Worm (Caenorhabditis elegans): Measurements from ENCODE around the gene dnc-4.

dnc-4 gene

ce11 chrIV:8030099-8030498, 10.5 kb upstream of the dnc-4 start:
- TF ChIP-seq lsy-2 (tag; optimal IDR thresholded peaks at IDR 0.05) (no peak), ham-2 (GFP tag; optimal IDR thresholded peaks at IDR 0.05) (no peak), ztf-11 (tag; optimal IDR thresholded peaks at IDR 0.05) (no peak), mep-1 (tag; optimal IDR thresholded peaks at IDR 0.05) (no peak), ces-1 (GFP tag; optimal IDR thresholded peaks at IDR 0.05) (no peak), ceh-83 (GFP tag; optimal IDR thresholded peaks at IDR 0.05) (no peak), ceh-39 (tag; optimal IDR thresholded peaks at IDR 0.05) (no peak), lin-13 (tag; optimal IDR thresholded peaks at IDR 0.05) (no peak)

- TF ChIP-seq nhr-76 (tag; optimal IDR thresholded peaks at IDR 0.05): no peak
- TF ChIP-seq nhr-12 (tag; optimal IDR thresholded peaks at IDR 0.05): no peak
- no peak for TF ChIP-seq flh-1 (GFP tag; optimal IDR thresholded peaks at IDR 0.05)
- TF ChIP-seq ham-2 (GFP tag; optimal IDR thresholded peaks at IDR 0.05): no peak
- no peak for TF ChIP-seq ceh-39 (tag; optimal IDR thresholded peaks at IDR 0.05)
- no peak for TF ChIP-seq elt-1 (tag; optimal IDR thresholded peaks at IDR 0.05; ENCODE audit: borderline replicate concordance, insufficient read depth)
- TF ChIP-seq sem-2 (GFP tag; optimal IDR thresholded peaks at IDR 0.05): no peak
These were observed 9.8 kb upstream of the dnc-4 start, which contains the start of gene nhr-31 for ce11 chrIV:8029413-8029812. TSS of gene nhr-31 (minus strand) at chrIV:8029513.

- TF ChIP-seq lin-13 (tag; optimal IDR thresholded peaks at IDR 0.05) (no peak), elt-1 (tag; optimal IDR thresholded peaks at IDR 0.05; ENCODE audit: borderline replicate concordance, insufficient read depth) (no peak), ham-2 (GFP tag; optimal IDR thresholded peaks at IDR 0.05) (no peak), ceh-43 (GFP tag; optimal IDR thresholded peaks at IDR 0.05) (no peak), nhr-2 (tag; optimal IDR thresholded peaks at IDR 0.05) (no peak), ceh-39 (tag; optimal IDR thresholded peaks at IDR 0.05) (no peak)
These were observed 8.8 kb upstream of the dnc-4 start for ce11 chrIV:8028372-8028771.

- TF ChIP-seq drap-1 (GFP tag; optimal IDR thresholded peaks at IDR 0.05) (no peak), sem-2 (GFP tag; optimal IDR thresholded peaks at IDR 0.05) (no peak), sptf-1 (tag; optimal IDR thresholded peaks at IDR 0.05) (no peak), mab-5 (tag; optimal IDR thresholded peaks at IDR 0.05) (no peak), ham-2 (GFP tag; optimal IDR thresholded peaks at IDR 0.05) (no peak), unc-39 (tag; optimal IDR thresholded peaks at IDR 0.05) (no peak), snpc-4 (tag; optimal IDR thresholded peaks at IDR 0.05) (no peak), elt-1 (tag; optimal IDR thresholded peaks at IDR 0.05; ENCODE audit: borderline replicate concordance, insufficient read depth) (no peak), nhr-76 (tag; optimal IDR thresholded peaks at IDR 0.05) (no peak), pha-4 (tag; optimal IDR thresholded peaks at IDR 0.05) (no peak), lin-32 (GFP tag; optimal IDR thresholded peaks at IDR 0.05) (no peak), nhr-2 (tag; optimal IDR thresholded peaks at IDR 0.05) (no peak), ceh-43 (GFP tag; optimal IDR thresholded peaks at IDR 0.05) (no peak)
These were observed 7.8 kb upstream of the dnc-4 start for ce11 chrIV:8027293-8027866.

- TF ChIP-seq M03D4.4 (tag; optimal IDR thresholded peaks at IDR 0.05): no peak
- TF ChIP-seq unc-39 (tag; optimal IDR thresholded peaks at IDR 0.05): no peak
- TF ChIP-seq nhr-28 (tag; optimal IDR thresholded peaks at IDR 0.05): no peak
- no peak for TF ChIP-seq cnd-1 (tag; optimal IDR thresholded peaks at IDR 0.05)
- no peak for TF ChIP-seq snpc-4 (tag; optimal IDR thresholded peaks at IDR 0.05)
- TF ChIP-seq elt-3 (tag; optimal IDR thresholded peaks at IDR 0.05): no peak
- no peak for TF ChIP-seq unc-62 (GFP tag; optimal IDR thresholded peaks at IDR 0.05)
These were observed 6.8 kb upstream of the dnc-4 start for ce11 chrIV:8026361-8026760.

ce11 chrIV:8023861-8024260, 4.3 kb upstream of the dnc-4 start:
- TF ChIP-seq ceh-43 (GFP tag; optimal IDR thresholded peaks at IDR 0.05) (no peak), lsy-2 (tag; optimal IDR thresholded peaks at IDR 0.05) (no peak), M03D4.4 (tag; optimal IDR thresholded peaks at IDR 0.05) (no peak), nhr-28 (tag; optimal IDR thresholded peaks at IDR 0.05) (no peak), nhr-237 (tag; optimal IDR thresholded peaks at IDR 0.05) (no peak), mep-1 (tag; optimal IDR thresholded peaks at IDR 0.05) (no peak), elt-1 (tag; optimal IDR thresholded peaks at IDR 0.05; ENCODE audit: borderline replicate concordance, insufficient read depth) (no peak), nhr-76 (tag; optimal IDR thresholded peaks at IDR 0.05) (no peak), bed-3 (GFP tag; optimal IDR thresholded peaks at IDR 0.05) (no peak), elt-3 (tag; optimal IDR thresholded peaks at IDR 0.05) (no peak), ceh-39 (tag; optimal IDR thresholded peaks at IDR 0.05) (no peak), sem-2 (GFP tag; optimal IDR thresholded peaks at IDR 0.05) (no peak), lin-13 (tag; optimal IDR thresholded peaks at IDR 0.05) (no peak), nhr-2 (tag; optimal IDR thresholded peaks at IDR 0.05) (no peak), unc-39 (tag; optimal IDR thresholded peaks at IDR 0.05) (no peak)
